Fruit fly (Drosophila melanogaster): ENCODE results near the gene CG7742.

The CG7742 gene

dm6 chr2L:5259076-5259843 lies 44.4 kb upstream of the CG7742 start:
- TF ChIP-seq CG13204 (GFP tag; optimal IDR thresholded peaks at IDR 0.05) (peak; percentile 76), CG32121 (GFP tag; IDR thresholded peaks at IDR 0.05) (no peak), gl (tag; optimal IDR thresholded peaks at IDR 0.05) (no peak), EcR (GFP tag; optimal IDR thresholded peaks at IDR 0.05) (peak; percentile 49), CG14655 (GFP tag; optimal IDR thresholded peaks at IDR 0.05) (no peak), CG4496 (GFP tag; IDR thresholded peaks at IDR 0.05) (0 out of 3 replicates have a peak, but pooled peaks have one; percentile 18), CG12605 (GFP tag; IDR thresholded peaks at IDR 0.05) (no peak), CG17806 (tag; optimal IDR thresholded peaks at IDR 0.05) (no peak)

dm6 chr2L:5256036-5256846 lies 41.4 kb upstream of the CG7742 start:
- TF ChIP-seq CG13204 (GFP tag; optimal IDR thresholded peaks at IDR 0.05) (peak; percentile 38), CG10348 (GFP tag; IDR thresholded peaks at IDR 0.05) (no peak), Snoo (tag; optimal IDR thresholded peaks at IDR 0.05) (peak; percentile 61), CG4496 (GFP tag; IDR thresholded peaks at IDR 0.05) (peak; percentile 69; the same call in 1 of the 3 replicates), CG9948 (tag; optimal IDR thresholded peaks at IDR 0.05) (peak; percentile 55), CG32121 (GFP tag; IDR thresholded peaks at IDR 0.05) (no peak), D1 (tag; optimal IDR thresholded peaks at IDR 0.05) (no peak), CG17806 (tag; optimal IDR thresholded peaks at IDR 0.05) (peak; percentile 67), CG14655 (GFP tag; optimal IDR thresholded peaks at IDR 0.05) (peak; percentile 40), CG34367 (tag; optimal IDR thresholded peaks at IDR 0.05) (peak; percentile 42), Pif1B (GFP tag; optimal IDR thresholded peaks at IDR 0.05) (peak; percentile 37), CG8301 (tag; optimal IDR thresholded peaks at IDR 0.05) (peak; percentile 33), CG15710 (tag; optimal IDR thresholded peaks at IDR 0.05) (peak; percentile 56), CG8159 (tag; optimal IDR thresholded peaks at IDR 0.05) (peak; percentile 68), CG12605 (GFP tag; IDR thresholded peaks at IDR 0.05) (no peak; the same call in 1 of the 2 replicates), EcR (GFP tag; optimal IDR thresholded peaks at IDR 0.05) (peak; percentile 87), gl (tag; optimal IDR thresholded peaks at IDR 0.05) (peak; percentile 40), rn (GFP tag; IDR thresholded peaks at IDR 0.05) (peak; percentile 29; the same call in 1 of the 2 replicates), Pif1A (GFP tag; optimal IDR thresholded peaks at IDR 0.05) (peak; percentile 62), Ets98B (GFP tag; IDR thresholded peaks at IDR 0.05) (peak; percentile 30), fd96Ca (GFP tag; IDR thresholded peaks at IDR 0.05) (peak; percentile 65; the same call in 1 of the 3 replicates)

- peak; percentile 77 for TF ChIP-seq rn (GFP tag; IDR thresholded peaks at IDR 0.05)
- TF ChIP-seq CG17806 (tag; optimal IDR thresholded peaks at IDR 0.05), result peak; percentile 94
- TF ChIP-seq EcR (GFP tag; optimal IDR thresholded peaks at IDR 0.05), result peak; percentile 35
- TF ChIP-seq CG14655 (GFP tag; optimal IDR thresholded peaks at IDR 0.05), result peak; percentile 90
- TF ChIP-seq Ets98B (GFP tag; IDR thresholded peaks at IDR 0.05), result peak; percentile 72
- peak; percentile 62 for TF ChIP-seq CG32121 (GFP tag; IDR thresholded peaks at IDR 0.05)
- TF ChIP-seq D1 (tag; optimal IDR thresholded peaks at IDR 0.05), result peak; percentile 89
- TF ChIP-seq gl (tag; optimal IDR thresholded peaks at IDR 0.05), result peak; percentile 87
- TF ChIP-seq Snoo (tag; optimal IDR thresholded peaks at IDR 0.05), result peak; percentile 95
- peak; percentile 89 for TF ChIP-seq Pif1A (GFP tag; optimal IDR thresholded peaks at IDR 0.05)
- peak; percentile 89 for TF ChIP-seq Pif1B (GFP tag; optimal IDR thresholded peaks at IDR 0.05)
- peak; percentile 84 for TF ChIP-seq CG4496 (GFP tag; IDR thresholded peaks at IDR 0.05)
- no peak for TF ChIP-seq CG10348 (GFP tag; IDR thresholded peaks at IDR 0.05)
- TF ChIP-seq CG8159 (tag; optimal IDR thresholded peaks at IDR 0.05), result peak; percentile 94
- TF ChIP-seq CG13204 (GFP tag; optimal IDR thresholded peaks at IDR 0.05), result peak; percentile 82
- peak; percentile 92 for TF ChIP-seq CG9948 (tag; optimal IDR thresholded peaks at IDR 0.05)
- peak; percentile 89 for TF ChIP-seq CG8301 (tag; optimal IDR thresholded peaks at IDR 0.05)
- peak; percentile 76 for TF ChIP-seq CG12605 (GFP tag; IDR thresholded peaks at IDR 0.05)
- peak; percentile 93 for TF ChIP-seq CG15710 (tag; optimal IDR thresholded peaks at IDR 0.05)
- peak; percentile 93 for TF ChIP-seq CG34367 (tag; optimal IDR thresholded peaks at IDR 0.05)
- peak; percentile 76 for TF ChIP-seq fd96Ca (GFP tag; IDR thresholded peaks at IDR 0.05)
These were observed 39.3 kb upstream of the CG7742 start for dm6 chr2L:5254105-5254711.

- TF ChIP-seq Pif1B (GFP tag; optimal IDR thresholded peaks at IDR 0.05), result peak; percentile 57
- 0 out of 3 replicates have a peak, but pooled peaks have one; percentile 5 for TF ChIP-seq fd96Ca (GFP tag; IDR thresholded peaks at IDR 0.05)
- TF ChIP-seq CG13204 (GFP tag; optimal IDR thresholded peaks at IDR 0.05), result peak; percentile 51
- TF ChIP-seq D1 (tag; optimal IDR thresholded peaks at IDR 0.05), result no peak
- TF ChIP-seq CG9948 (tag; optimal IDR thresholded peaks at IDR 0.05), result peak; percentile 69
- TF ChIP-seq Snoo (tag; optimal IDR thresholded peaks at IDR 0.05), result peak; percentile 53
- TF ChIP-seq EcR (GFP tag; optimal IDR thresholded peaks at IDR 0.05), result peak; percentile 7
- TF ChIP-seq CG4496 (GFP tag; IDR thresholded peaks at IDR 0.05), result no peak; the same call in 2 of the 3 replicates
- TF ChIP-seq CG32121 (GFP tag; IDR thresholded peaks at IDR 0.05), result no peak
- no peak for TF ChIP-seq gl (tag; optimal IDR thresholded peaks at IDR 0.05)
- TF ChIP-seq CG34367 (tag; optimal IDR thresholded peaks at IDR 0.05), result peak; percentile 59
- TF ChIP-seq CG17806 (tag; optimal IDR thresholded peaks at IDR 0.05), result peak; percentile 70
- no peak for TF ChIP-seq rn (GFP tag; IDR thresholded peaks at IDR 0.05)
- TF ChIP-seq CG8301 (tag; optimal IDR thresholded peaks at IDR 0.05), result peak; percentile 33
- peak; percentile 70 for TF ChIP-seq CG15710 (tag; optimal IDR thresholded peaks at IDR 0.05)
- TF ChIP-seq CG8159 (tag; optimal IDR thresholded peaks at IDR 0.05), result peak; percentile 71
- TF ChIP-seq CG10348 (GFP tag; IDR thresholded peaks at IDR 0.05), result no peak
- TF ChIP-seq CG14655 (GFP tag; optimal IDR thresholded peaks at IDR 0.05), result peak; percentile 62
- no peak for TF ChIP-seq CG12605 (GFP tag; IDR thresholded peaks at IDR 0.05)
- peak; percentile 58 for TF ChIP-seq Pif1A (GFP tag; optimal IDR thresholded peaks at IDR 0.05)
These were observed 37.6 kb upstream of the CG7742 start for dm6 chr2L:5252399-5253030.
